Fruit fly (Drosophila melanogaster): Measurements from ENCODE around the gene CG44153.

DNA sequence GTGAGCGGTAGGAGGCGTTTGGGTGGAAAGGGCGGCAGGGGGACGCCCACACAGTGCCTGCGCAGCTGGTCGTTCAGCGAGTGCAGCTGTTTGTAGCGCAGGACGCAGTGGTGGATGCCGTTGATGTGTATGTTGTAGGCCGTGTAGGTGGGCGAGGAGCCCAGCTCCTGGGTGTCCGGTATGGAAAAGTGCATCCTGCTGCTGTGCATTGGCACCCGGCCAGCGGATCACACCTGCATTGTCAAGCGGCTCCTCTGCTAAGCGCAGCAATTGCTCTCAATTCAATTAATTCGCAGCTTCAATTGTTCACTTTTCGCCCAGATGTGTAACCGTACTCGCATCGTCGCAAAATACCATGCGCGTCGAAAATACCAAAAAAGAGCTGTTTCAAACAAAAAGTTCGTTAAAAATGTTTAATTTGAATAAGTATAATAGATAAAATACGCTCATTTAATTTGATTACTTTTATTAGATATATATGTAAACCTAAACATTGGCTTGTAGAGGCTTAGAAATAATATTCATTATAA is 26.6 kb upstream of the CG44153 start, which contains the start of gene Snx17:
- no peak for TF ChIP-seq ttk (optimal IDR thresholded peaks at IDR 0.05)
- no peak for TF ChIP-seq psq (optimal IDR thresholded peaks at IDR 0.05)
